Fruit fly (Drosophila melanogaster) whole organism, embryonic: ENCODE data around the gene Hayan.

ENCODE experiments used
- Bgb ChIP-seq: fragments of 200-800 bp; sonication (Bioruptor generic); IDR thresholded peaks from 2 replicates; pipeline ENCODE4 v1.3.6; 2022; ENCODE audit warnings: missing biosample characterization, missing genetic modification characterization; ENCODE audit not compliant: partially characterized antibody
- BtbVII ChIP-seq: fragments of 200-800 bp; sonication (Bioruptor generic); optimal IDR thresholded peaks from 3 replicates; lab custom pipeline; 2017; ENCODE audit warnings: missing biosample characterization, mild to moderate bottlenecking, missing genetic modification characterization
- CG10431 ChIP-seq: fragments of 200-800 bp; sonication (Bioruptor generic); optimal IDR thresholded peaks from 3 replicates; lab custom pipeline; 2018; ENCODE audit warnings: missing biosample characterization, mild to moderate bottlenecking, missing genetic modification characterization
- CG10462 ChIP-seq: fragments of 200-800 bp; sonication (Bioruptor generic); optimal IDR thresholded peaks from 2 replicates; lab custom pipeline; 2016; ENCODE audit warnings: missing biosample characterization, missing genetic modification characterization
- CG13287 ChIP-seq: fragments of 200-800 bp; sonication (Bioruptor generic); IDR thresholded peaks from 2 replicates; pipeline ENCODE4 v1.3.6; 2022; ENCODE audit warnings: missing biosample characterization, missing genetic modification characterization; ENCODE audit not compliant: partially characterized antibody
- CG13775 ChIP-seq: fragments of 200-800 bp; sonication (Bioruptor generic); optimal IDR thresholded peaks from 3 replicates; lab custom pipeline; 2017; ENCODE audit warnings: missing biosample characterization, mild to moderate bottlenecking, missing genetic modification characterization
- CG14965 ChIP-seq: fragments of 200-800 bp; sonication (Bioruptor generic); optimal IDR thresholded peaks from 2 replicates; lab custom pipeline; 2016; ENCODE audit warnings: missing biosample characterization, missing genetic modification characterization, borderline replicate concordance
- CG15011 ChIP-seq: fragments of 200-800 bp; sonication (Bioruptor generic); optimal IDR thresholded peaks from 3 replicates; lab custom pipeline; 2018; ENCODE audit warnings: missing biosample characterization, mild to moderate bottlenecking, missing genetic modification characterization
- CG1529 ChIP-seq: fragments of 200-800 bp; sonication (Bioruptor generic); optimal IDR thresholded peaks from 3 replicates; lab custom pipeline; 2018; ENCODE audit warnings: missing biosample characterization, missing genetic modification characterization
- CG17612 ChIP-seq: fragments of 200-800 bp; sonication (Bioruptor generic); IDR thresholded peaks from 2 replicates; pipeline ENCODE4 v1.3.6; 2022; ENCODE audit warnings: missing biosample characterization, missing genetic modification characterization
- CG17802 ChIP-seq: fragments of 200-800 bp; sonication (Bioruptor generic); optimal IDR thresholded peaks from 2 replicates; lab custom pipeline; 2018; ENCODE audit warnings: missing biosample characterization, mild to moderate bottlenecking, missing genetic modification characterization, moderate library complexity
- CG17912 ChIP-seq: fragments of 200-800 bp; sonication (Bioruptor generic); optimal IDR thresholded peaks from 2 replicates; lab custom pipeline; 2018; ENCODE audit warnings: missing biosample characterization, mild to moderate bottlenecking, missing genetic modification characterization
- CG2712 ChIP-seq: fragments of 200-800 bp; optimal IDR thresholded peaks from 3 replicates; lab custom pipeline; 2019; ENCODE audit warnings: missing biosample characterization, mild to moderate bottlenecking, missing genetic modification characterization, moderate library complexity
- CG2875 ChIP-seq: fragments of 200-800 bp; sonication (Bioruptor generic); optimal IDR thresholded peaks from 2 replicates; lab custom pipeline; 2017; ENCODE audit warnings: missing biosample characterization, mild to moderate bottlenecking, missing genetic modification characterization, missing genetic modification reagents
- CG4360 ChIP-seq: fragments of 200-800 bp; sonication (Bioruptor generic); IDR thresholded peaks from 2 replicates; pipeline ENCODE4 v1.3.6; 2022; ENCODE audit warnings: missing biosample characterization, missing genetic modification characterization
- CG4854 ChIP-seq: fragments of 200-800 bp; sonication (Bioruptor generic); optimal IDR thresholded peaks from 2 replicates; lab custom pipeline; 2016; ENCODE audit warnings: missing biosample characterization, missing genetic modification characterization, inconsistent platforms
- CG6765 ChIP-seq: fragments of 200-800 bp; sonication (Bioruptor generic); optimal IDR thresholded peaks from 3 replicates; lab custom pipeline; 2017; ENCODE audit warnings: missing biosample characterization, mild to moderate bottlenecking, missing genetic modification characterization
- CHES-1-like ChIP-seq: fragments of 200-800 bp; sonication (Bioruptor generic); optimal IDR thresholded peaks from 2 replicates; lab custom pipeline; 2016; ENCODE audit warnings: missing biosample characterization, missing genetic modification characterization
- HHEX ChIP-seq: fragments of 200-800 bp; sonication (Bioruptor generic); optimal IDR thresholded peaks from 3 replicates; lab custom pipeline; 2017; ENCODE audit warnings: missing biosample characterization, mild to moderate bottlenecking, missing genetic modification characterization, missing genetic modification reagents
- HmgD ChIP-seq: fragments of 200-800 bp; sonication (Bioruptor generic); optimal IDR thresholded peaks from 3 replicates; lab custom pipeline; 2016; ENCODE audit warnings: missing biosample characterization, missing genetic modification characterization
- Hr78 ChIP-seq, 2 experiments: fragments of 200-800 bp in 1 of 2; fragments of >200 bp in 1 of 2; sonication (Bioruptor generic) in 1 of 2; optimal IDR thresholded peaks; 2 replicates each; lab custom pipeline; 2017 to 2019; ENCODE audit warnings: missing biosample characterization in 2 of 2, missing genetic modification characterization in 2 of 2, mild to moderate bottlenecking in 1 of 2, moderate library complexity in 1 of 2
- Lhr ChIP-seq: fragments of 200-800 bp; sonication (Bioruptor generic); optimal IDR thresholded peaks from 3 replicates; lab custom pipeline; 2017; ENCODE audit warnings: mild to moderate bottlenecking, missing biosample characterization, missing genetic modification reagents, missing genetic modification characterization
- Lpt ChIP-seq: fragments of >200 bp; optimal IDR thresholded peaks from 2 replicates; lab custom pipeline; 2018; ENCODE audit warnings: missing biosample characterization, missing genetic modification characterization
- MBD-R2 ChIP-seq: fragments of 200-800 bp; sonication (Bioruptor generic); IDR thresholded peaks from 2 replicates; pipeline ENCODE4 v1.3.6; 2022; ENCODE audit warnings: missing biosample characterization, missing genetic modification characterization
- Mrtf ChIP-seq: fragments of 200-800 bp; sonication (Bioruptor generic); IDR thresholded peaks from 3 replicates; pipeline ENCODE4 v1.3.6; 2022; ENCODE audit warnings: missing biosample characterization, missing genetic modification characterization
- Nf-YC ChIP-seq: fragments of 200-800 bp; optimal IDR thresholded peaks from 3 replicates; lab custom pipeline; 2019; ENCODE audit warnings: missing biosample characterization, mild to moderate bottlenecking, missing genetic modification characterization, moderate library complexity
- Oaz ChIP-seq: fragments of 200-800 bp; sonication (Bioruptor generic); IDR thresholded peaks from 2 replicates; pipeline ENCODE4 v1.3.6; 2022; ENCODE audit warnings: missing biosample characterization, missing genetic modification characterization
- Six4 ChIP-seq: fragments of 200-800 bp; sonication (Bioruptor generic); optimal IDR thresholded peaks from 2 replicates; lab custom pipeline; 2016; ENCODE audit warnings: missing biosample characterization, missing genetic modification characterization
- TFAM ChIP-seq: fragments of 200-800 bp; sonication (Bioruptor generic); optimal IDR thresholded peaks from 2 replicates; lab custom pipeline; 2017; ENCODE audit warnings: missing biosample characterization, missing genetic modification characterization, inconsistent platforms
- Xbp1 ChIP-seq: fragments of 200-800 bp; sonication (Bioruptor generic); optimal IDR thresholded peaks from 3 replicates; lab custom pipeline; 2016; ENCODE audit warnings: missing biosample characterization, mild to moderate bottlenecking, missing genetic modification characterization
- az2 ChIP-seq: fragments of 200-800 bp; sonication (Bioruptor generic); optimal IDR thresholded peaks from 3 replicates; lab custom pipeline; 2016; ENCODE audit warnings: missing biosample characterization, missing genetic modification characterization
- cg ChIP-seq: fragments of 200-800 bp; sonication (Bioruptor generic); optimal IDR thresholded peaks from 3 replicates; lab custom pipeline; 2019; ENCODE audit warnings: missing biosample characterization, mild to moderate bottlenecking, missing genetic modification characterization, moderate library complexity
- emc ChIP-seq: fragments of 200-800 bp; sonication (Bioruptor generic); optimal IDR thresholded peaks from 2 replicates; lab custom pipeline; 2016; ENCODE audit warnings: missing biosample characterization, missing genetic modification characterization
- eve ChIP-seq, 2 experiments: fragments of >200 bp; optimal IDR thresholded peaks; 2 replicates each; lab custom pipeline; 2017; ENCODE audit warnings: missing biosample characterization in 2 of 2, missing genetic modification characterization in 2 of 2
- fd64A ChIP-seq: fragments of 200-800 bp; sonication (Bioruptor generic); optimal IDR thresholded peaks from 3 replicates; lab custom pipeline; 2018; ENCODE audit warnings: missing biosample characterization, mild to moderate bottlenecking, missing genetic modification characterization
- fru ChIP-seq: fragments of >200 bp; optimal IDR thresholded peaks from 2 replicates; lab custom pipeline; 2017
- gfzf ChIP-seq: fragments of 200-800 bp; sonication (Bioruptor generic); optimal IDR thresholded peaks from 2 replicates; lab custom pipeline; 2016; ENCODE audit warnings: missing biosample characterization, mild to moderate bottlenecking, missing genetic modification characterization, moderate library complexity
- hth ChIP-seq: fragments of >200 bp; optimal IDR thresholded peaks from 2 replicates; lab custom pipeline; 2017; ENCODE audit warnings: inconsistent platforms
- nerfin-2 ChIP-seq: fragments of 200-800 bp; sonication (Bioruptor generic); IDR thresholded peaks from 2 replicates; pipeline ENCODE4 v1.3.6; 2022; ENCODE audit warnings: missing biosample characterization, missing genetic modification characterization; ENCODE audit not compliant: partially characterized antibody
- oc ChIP-seq: fragments of 200-800 bp; sonication (Bioruptor generic); optimal IDR thresholded peaks from 2 replicates; lab custom pipeline; 2018; ENCODE audit warnings: missing biosample characterization, mild to moderate bottlenecking, missing genetic modification characterization, moderate library complexity
- odd ChIP-seq: fragments of 200-800 bp; sonication (Bioruptor generic); optimal IDR thresholded peaks from 2 replicates; lab custom pipeline; 2017; ENCODE audit warnings: missing biosample characterization, mild to moderate bottlenecking, missing genetic modification characterization
- prd ChIP-seq, 3 experiments: fragments of >200 bp in 2 of 3; fragments of 200-800 bp in 1 of 3; sonication (Bioruptor generic) in 1 of 3; optimal IDR thresholded peaks in 2 of 3; IDR thresholded peaks in 1 of 3; 2 replicates in 2 of 3; 3 replicates in 1 of 3; pipeline versions ENCODE4 v1.3.6 to Lab custom; 2017 to 2022; ENCODE audit warnings: missing biosample characterization in 1 of 3, missing genetic modification characterization in 1 of 3
- row ChIP-seq: fragments of 200-800 bp; sonication (Bioruptor generic); IDR thresholded peaks from 3 replicates; pipeline ENCODE4 v1.3.6; 2022; ENCODE audit warnings: missing biosample characterization, missing genetic modification characterization
- scrt ChIP-seq: fragments of 200-800 bp; sonication (Bioruptor generic); optimal IDR thresholded peaks from 2 replicates; lab custom pipeline; 2018; ENCODE audit warnings: missing biosample characterization, mild to moderate bottlenecking, missing genetic modification characterization, moderate library complexity
- stc ChIP-seq: fragments of 200-800 bp; sonication (Bioruptor generic); IDR thresholded peaks from 2 replicates; pipeline ENCODE4 v1.3.6; 2022; ENCODE audit warnings: missing biosample characterization, missing genetic modification characterization
- usp ChIP-seq: fragments of >200 bp; optimal IDR thresholded peaks from 2 replicates; lab custom pipeline; 2017; ENCODE audit warnings: missing biosample characterization, missing genetic modification characterization
- zen2 ChIP-seq: fragments of 200-800 bp; sonication (Bioruptor generic); IDR thresholded peaks from 3 replicates; pipeline ENCODE4 v1.3.6; 2022; ENCODE audit warnings: missing biosample characterization, missing genetic modification characterization; ENCODE audit not compliant: partially characterized antibody
- zfh1 ChIP-seq: fragments of 200-800 bp; sonication (Bioruptor generic); IDR thresholded peaks from 3 replicates; pipeline ENCODE4 v1.3.6; 2022; ENCODE audit warnings: missing biosample characterization, missing genetic modification characterization

The Hayan gene

dm6 chrX:18506639-18507528, 23.3 kb upstream of the Hayan start (continued):
- TF ChIP-seq Bgb (GFP tag; lab: Robert Waterston, UW): no peak
- TF ChIP-seq emc: peak; percentile 19
- peak; percentile 68 for TF ChIP-seq CG4854 (GFP tag; lab: Kevin White, UChicago)
- peak; percentile 49 for TF ChIP-seq CG10462 (GFP tag; lab: Kevin White, UChicago)
- TF ChIP-seq CG15011 (GFP tag; lab: Kevin White, UChicago): no peak
- TF ChIP-seq CG17612 (GFP tag; lab: Robert Waterston, UW): peak; percentile 54
- TF ChIP-seq CG10431: no peak
- no peak for TF ChIP-seq hth
- peak; percentile 90 for TF ChIP-seq stc (GFP tag; lab: Robert Waterston, UW)
- peak; percentile 78 for TF ChIP-seq CG2712
- peak; percentile 80 for TF ChIP-seq HHEX (GFP tag; lab: Kevin White, UChicago)
- peak; percentile 31 for TF ChIP-seq CG1529 (GFP tag; lab: Kevin White, UChicago)
- peak; percentile 5 for TF ChIP-seq oc (tag; lab: Kevin White, UChicago)
- TF ChIP-seq Mrtf: peak; percentile 74
- TF ChIP-seq BtbVII (GFP tag; lab: Kevin White, UChicago): peak; percentile 78
- no peak for TF ChIP-seq Hr78 (GFP tag; optimal IDR thresholded peaks at IDR 0.05; lab: Kevin White, UChicago)
- TF ChIP-seq Oaz (GFP tag; lab: Robert Waterston, UW): peak; percentile 51; the same call in 1 of the 2 replicates
- TF ChIP-seq HmgD (GFP tag; lab: Kevin White, UChicago): peak; percentile 19
- no peak for TF ChIP-seq usp (GFP tag; lab: Kevin White, UChicago)
- peak; percentile 32 for TF ChIP-seq TFAM
- no peak for TF ChIP-seq fru (lab: Kevin White, UChicago)
- peak; percentile 61; the same call in 2 of the 3 replicates for TF ChIP-seq row (GFP tag; lab: Robert Waterston, UW)
- no peak for TF ChIP-seq prd (optimal IDR thresholded peaks at IDR 0.05; lab: Kevin White, UChicago)
- peak; percentile 81 for TF ChIP-seq prd (GFP tag; IDR thresholded peaks at IDR 0.05; lab: Robert Waterston, UW)
- TF ChIP-seq az2 (GFP tag; lab: Kevin White, UChicago): peak; percentile 79
- no peak for TF ChIP-seq CG17912 (GFP tag; lab: Kevin White, UChicago)
- no peak for TF ChIP-seq Lpt
- TF ChIP-seq CG6765 (GFP tag; lab: Kevin White, UChicago): peak; percentile 67
- peak; percentile 51 for TF ChIP-seq CG14965 (GFP tag; lab: Kevin White, UChicago)
- peak; percentile 60 for TF ChIP-seq CG4360 (GFP tag; lab: Robert Waterston, UW)
- TF ChIP-seq scrt (GFP tag; lab: Kevin White, UChicago): peak; percentile 61
- TF ChIP-seq CG2875 (GFP tag; lab: Kevin White, UChicago): peak; percentile 61
- peak; percentile 83 for TF ChIP-seq cg (GFP tag; lab: Kevin White, UChicago)
- no peak for TF ChIP-seq zen2 (GFP tag; lab: Robert Waterston, UW)
- no peak for TF ChIP-seq nerfin-2
- peak; percentile 16 for TF ChIP-seq Lhr (GFP tag; lab: Kevin White, UChicago)
- no peak for TF ChIP-seq fd64A (GFP tag; lab: Kevin White, UChicago)
- TF ChIP-seq CG13775: peak; percentile 68
- peak; percentile 43 for TF ChIP-seq CG17802
- peak; percentile 31 for TF ChIP-seq odd (GFP tag; lab: Kevin White, UChicago)
- TF ChIP-seq CHES-1-like (GFP tag; lab: Kevin White, UChicago): peak; percentile 62
- no peak for TF ChIP-seq eve (GFP tag; optimal IDR thresholded peaks at IDR 0.05; lab: Kevin White, UChicago)
- no peak for TF ChIP-seq CG13287 (GFP tag; lab: Robert Waterston, UW)
- TF ChIP-seq MBD-R2: peak; percentile 53; the same call in 1 of the 2 replicates
- TF ChIP-seq zfh1: peak; percentile 90
- peak; percentile 82 for TF ChIP-seq Xbp1
- TF ChIP-seq Nf-YC (tag; lab: Kevin White, UChicago): no peak
- peak; percentile 79 for TF ChIP-seq Six4 (GFP tag; lab: Kevin White, UChicago)
- TF ChIP-seq gfzf (GFP tag; lab: Kevin White, UChicago): no peak
